Worm (Caenorhabditis elegans): ENCODE data around the gene C09F12.2.

The C09F12.2 gene

ce11 chrX:11076491-11076890 lies 22.8 kb downstream of the C09F12.2 start, which contains the start of gene W04G3.12:
TSS of gene W04G3.12 (minus strand) at chrX:11076801.
- TF ChIP-seq ceh-36 (tag; optimal IDR thresholded peaks at IDR 0.05) (no peak), F13C5.2 (tag; optimal IDR thresholded peaks at IDR 0.05) (no peak), aly-1 (tag; optimal IDR thresholded peaks at IDR 0.05) (no peak), hmg-4 (GFP tag; optimal IDR thresholded peaks at IDR 0.05) (no peak), ama-1 (optimal IDR thresholded peaks at IDR 0.05) (no peak), scrt-1 (GFP tag; IDR thresholded peaks at IDR 0.05) (no peak), sea-1 (GFP tag; conservative IDR thresholded peaks at IDR 0.05) (no peak), tra-4 (tag; optimal IDR thresholded peaks at IDR 0.05) (no peak), hnd-1 (tag; optimal IDR thresholded peaks at IDR 0.05) (no peak), tbx-37 (GFP tag; conservative IDR thresholded peaks at IDR 0.05) (no peak), ceh-13 (GFP tag; optimal IDR thresholded peaks at IDR 0.05) (no peak), tbx-11 (GFP tag; IDR thresholded peaks at IDR 0.05) (no peak), flt-1 (GFP tag; IDR thresholded peaks at IDR 0.05) (no peak), hmbx-1 (tag; optimal IDR thresholded peaks at IDR 0.05) (no peak), B0310.2 (tag; optimal IDR thresholded peaks at IDR 0.05) (no peak), ets-7 (tag; optimal IDR thresholded peaks at IDR 0.05) (no peak)

ce11 chrX:11078150-11078549 lies 24.4 kb downstream of the C09F12.2 start, which contains the start of gene W04G3.10:
TSS of gene W04G3.10 (minus strand) at chrX:11078250.
- no peak for TF ChIP-seq ama-1 (optimal IDR thresholded peaks at IDR 0.05)
- TF ChIP-seq hnd-1 (tag; optimal IDR thresholded peaks at IDR 0.05), result no peak
- no peak for TF ChIP-seq flt-1 (GFP tag; IDR thresholded peaks at IDR 0.05)
- TF ChIP-seq scrt-1 (GFP tag; IDR thresholded peaks at IDR 0.05), result no peak

ce11 chrX:11079667-11080066 lies 26.0 kb downstream of the C09F12.2 start, which contains the start of gene W04G3.13:
TSS of gene W04G3.13 (minus strand) at chrX:11079767.
- TF ChIP-seq tbx-37 (GFP tag; conservative IDR thresholded peaks at IDR 0.05) (no peak), ceh-36 (tag; optimal IDR thresholded peaks at IDR 0.05) (no peak)

ce11 chrX:11080170-11080728 lies 26.5 kb downstream of the C09F12.2 start, which contains the start of gene sulp-7:
TSS of gene sulp-7 (plus strand) at chrX:11080678.
- TF ChIP-seq hnd-1 (tag; optimal IDR thresholded peaks at IDR 0.05) (no peak), ceh-36 (tag; optimal IDR thresholded peaks at IDR 0.05) (no peak), ets-7 (tag; optimal IDR thresholded peaks at IDR 0.05) (no peak), pes-1 (GFP tag; IDR thresholded peaks at IDR 0.05) (no peak), scrt-1 (GFP tag; IDR thresholded peaks at IDR 0.05) (no peak), tbx-37 (GFP tag; conservative IDR thresholded peaks at IDR 0.05) (no peak), F13C5.2 (tag; optimal IDR thresholded peaks at IDR 0.05) (no peak), tbx-11 (GFP tag; IDR thresholded peaks at IDR 0.05) (no peak), B0310.2 (tag; optimal IDR thresholded peaks at IDR 0.05) (no peak), sea-1 (GFP tag; conservative IDR thresholded peaks at IDR 0.05) (no peak), ceh-13 (GFP tag; optimal IDR thresholded peaks at IDR 0.05) (no peak), hmbx-1 (tag; optimal IDR thresholded peaks at IDR 0.05) (no peak), flt-1 (GFP tag; IDR thresholded peaks at IDR 0.05) (no peak), aly-1 (tag; optimal IDR thresholded peaks at IDR 0.05) (no peak), tra-4 (tag; optimal IDR thresholded peaks at IDR 0.05) (no peak), ama-1 (optimal IDR thresholded peaks at IDR 0.05) (no peak), hmg-4 (GFP tag; optimal IDR thresholded peaks at IDR 0.05) (no peak)

ce11 chrX:11085162-11085561 lies 31.4 kb downstream of the C09F12.2 start, which contains the start of gene W04G3.7:
TSS of gene W04G3.7 (minus strand) at chrX:11085262.
- TF ChIP-seq aly-1 (tag; optimal IDR thresholded peaks at IDR 0.05), result no peak
- TF ChIP-seq tbx-11 (GFP tag; IDR thresholded peaks at IDR 0.05), result no peak
- no peak for TF ChIP-seq F13C5.2 (tag; optimal IDR thresholded peaks at IDR 0.05)
- no peak for TF ChIP-seq hmg-4 (GFP tag; optimal IDR thresholded peaks at IDR 0.05)
- no peak for TF ChIP-seq scrt-1 (GFP tag; IDR thresholded peaks at IDR 0.05)
- no peak for TF ChIP-seq ceh-36 (tag; optimal IDR thresholded peaks at IDR 0.05)
- no peak for TF ChIP-seq hmbx-1 (tag; optimal IDR thresholded peaks at IDR 0.05)
- TF ChIP-seq tbx-37 (GFP tag; conservative IDR thresholded peaks at IDR 0.05), result no peak
- no peak for TF ChIP-seq ets-7 (tag; optimal IDR thresholded peaks at IDR 0.05)
- no peak for TF ChIP-seq B0310.2 (tag; optimal IDR thresholded peaks at IDR 0.05)
- TF ChIP-seq flt-1 (GFP tag; IDR thresholded peaks at IDR 0.05), result no peak
- TF ChIP-seq ama-1 (optimal IDR thresholded peaks at IDR 0.05), result no peak
- no peak for TF ChIP-seq pes-1 (GFP tag; IDR thresholded peaks at IDR 0.05)
- TF ChIP-seq hnd-1 (tag; optimal IDR thresholded peaks at IDR 0.05), result no peak
- no peak for TF ChIP-seq sea-1 (GFP tag; conservative IDR thresholded peaks at IDR 0.05)
- no peak for TF ChIP-seq ceh-13 (GFP tag; optimal IDR thresholded peaks at IDR 0.05)
- TF ChIP-seq tra-4 (tag; optimal IDR thresholded peaks at IDR 0.05), result no peak

- TF ChIP-seq ets-7 (tag; optimal IDR thresholded peaks at IDR 0.05) (no peak), sea-1 (GFP tag; conservative IDR thresholded peaks at IDR 0.05) (no peak), flt-1 (GFP tag; IDR thresholded peaks at IDR 0.05) (no peak), tbx-37 (GFP tag; conservative IDR thresholded peaks at IDR 0.05) (no peak), B0310.2 (tag; optimal IDR thresholded peaks at IDR 0.05) (no peak), F13C5.2 (tag; optimal IDR thresholded peaks at IDR 0.05) (no peak), scrt-1 (GFP tag; IDR thresholded peaks at IDR 0.05) (no peak), hmbx-1 (tag; optimal IDR thresholded peaks at IDR 0.05) (no peak), hmg-4 (GFP tag; optimal IDR thresholded peaks at IDR 0.05) (no peak), ceh-36 (tag; optimal IDR thresholded peaks at IDR 0.05) (no peak), ceh-13 (GFP tag; optimal IDR thresholded peaks at IDR 0.05) (no peak), hnd-1 (tag; optimal IDR thresholded peaks at IDR 0.05) (no peak), tbx-11 (GFP tag; IDR thresholded peaks at IDR 0.05) (no peak), ama-1 (optimal IDR thresholded peaks at IDR 0.05) (no peak), pes-1 (GFP tag; IDR thresholded peaks at IDR 0.05) (no peak), tra-4 (tag; optimal IDR thresholded peaks at IDR 0.05) (no peak), aly-1 (tag; optimal IDR thresholded peaks at IDR 0.05) (no peak)
Measured at ce11 chrX:11088952-11089351, 35.2 kb downstream of the C09F12.2 start, which contains the start of gene W04G3.11. TSS of gene W04G3.11 (plus strand) at chrX:11089195.

ce11 chrX:11093985-11094593 lies 40.4 kb downstream of the C09F12.2 start:
- TF ChIP-seq pes-1 (GFP tag; IDR thresholded peaks at IDR 0.05) (no peak; the same call in none of the 2 replicates), ceh-13 (GFP tag; optimal IDR thresholded peaks at IDR 0.05) (peak; percentile 26), scrt-1 (GFP tag; IDR thresholded peaks at IDR 0.05) (peak; percentile 71), ets-7 (tag; optimal IDR thresholded peaks at IDR 0.05) (no peak), tra-4 (tag; optimal IDR thresholded peaks at IDR 0.05) (peak; percentile 5), tbx-37 (GFP tag; conservative IDR thresholded peaks at IDR 0.05) (peak; percentile 67), ama-1 (optimal IDR thresholded peaks at IDR 0.05) (no peak), hnd-1 (tag; optimal IDR thresholded peaks at IDR 0.05) (no peak), hmg-4 (GFP tag; optimal IDR thresholded peaks at IDR 0.05) (peak; percentile 95), sea-1 (GFP tag; conservative IDR thresholded peaks at IDR 0.05) (peak; percentile 49; the same call in 1 of the 2 replicates), hmbx-1 (tag; optimal IDR thresholded peaks at IDR 0.05) (no peak), tbx-11 (GFP tag; IDR thresholded peaks at IDR 0.05) (peak; percentile 70), flt-1 (GFP tag; IDR thresholded peaks at IDR 0.05) (peak; percentile 74), aly-1 (tag; optimal IDR thresholded peaks at IDR 0.05) (no peak), F13C5.2 (tag; optimal IDR thresholded peaks at IDR 0.05) (peak; percentile 98), ceh-36 (tag; optimal IDR thresholded peaks at IDR 0.05) (no peak), B0310.2 (tag; optimal IDR thresholded peaks at IDR 0.05) (no peak)

Data from whole organism, early embryonic.